Worm (Caenorhabditis elegans) whole organism, L4 larva: ENCODE data around the gene T27E4.5.

ENCODE experiments used
- D1046.2 ChIP-seq: fragments of 200-800 bp; sonication (Bioruptor generic); IDR thresholded peaks from 2 replicates; pipeline ENCODE4 v1.3.6; 2022; ENCODE audit warnings: missing genetic modification characterization, missing compliant biosample characterization
- F44E2.7 ChIP-seq: fragments of 200-800 bp; sonication (Bioruptor generic); IDR thresholded peaks from 2 replicates; pipeline ENCODE4 v2.1.2; 2022; ENCODE audit warnings: missing genetic modification characterization, missing compliant biosample characterization
- R02D3.7 ChIP-seq: fragments of 150-350 bp; sonication (generic microtip); optimal IDR thresholded peaks from 3 replicates; lab custom pipeline; 2014; ENCODE audit warnings: missing biosample characterization, missing genetic modification characterization
- T20F7.1 ChIP-seq: fragments of 200-800 bp; sonication (Bioruptor generic); optimal IDR thresholded peaks from 2 replicates; lab custom pipeline; 2018; ENCODE audit warnings: mild to moderate bottlenecking, missing genetic modification characterization, missing compliant biosample characterization
- Y105C5A.15 ChIP-seq: fragments of 200-800 bp; sonication (Bioruptor generic); IDR thresholded peaks from 2 replicates; pipeline ENCODE4 v1.3.6; 2022; ENCODE audit warnings: missing genetic modification characterization, missing compliant biosample characterization
- Y5F2A.4 ChIP-seq: fragments of 200-800 bp; sonication (Bioruptor generic); optimal IDR thresholded peaks from 2 replicates; lab custom pipeline; 2018; ENCODE audit warnings: mild to moderate bottlenecking, missing genetic modification characterization, missing compliant biosample characterization
- aha-1 ChIP-seq: fragments of 150-350 bp; peaks from one replicate; lab custom pipeline; 2014; ENCODE audit warnings: missing biosample characterization, missing genetic modification characterization
- attf-4 ChIP-seq: sonication (generic microtip); optimal IDR thresholded peaks from 3 replicates; lab custom pipeline; 2017; ENCODE audit warnings: missing biosample characterization, missing genetic modification characterization
- ceh-32 ChIP-seq: sonication (generic microtip); optimal IDR thresholded peaks from 2 replicates; lab custom pipeline; 2016; ENCODE audit warnings: mild to moderate bottlenecking, missing genetic modification characterization, missing compliant biosample characterization; ENCODE audit not compliant: poor library complexity
- ceh-44 ChIP-seq: fragments of 200-800 bp; sonication (Bioruptor generic); IDR thresholded peaks from 2 replicates; pipeline ENCODE4 v1.3.6; 2022; ENCODE audit warnings: missing genetic modification reagents, missing genetic modification characterization, missing compliant biosample characterization
- ceh-62 ChIP-seq: sonication (generic microtip); optimal IDR thresholded peaks from 2 replicates; lab custom pipeline; 2017; ENCODE audit warnings: missing biosample characterization, missing genetic modification characterization
- daf-16 ChIP-seq, 3 experiments: sonication (generic microtip); optimal IDR thresholded peaks; 2 replicates each; lab custom pipeline; 2016 to 2017; ENCODE audit warnings: missing genetic modification characterization in 3 of 3, missing genetic modification reagents in 3 of 3, mild to moderate bottlenecking in 2 of 3, missing compliant biosample characterization in 2 of 3, missing biosample characterization in 1 of 3, moderate library complexity in 1 of 3
- duxl-1 ChIP-seq: sonication (generic microtip); optimal IDR thresholded peaks from 2 replicates; lab custom pipeline; 2016; ENCODE audit warnings: mild to moderate bottlenecking, missing genetic modification characterization, moderate library complexity, missing compliant biosample characterization; ENCODE audit not compliant: poor library complexity
- dve-1 ChIP-seq: sonication (generic microtip); optimal IDR thresholded peaks from 2 replicates; lab custom pipeline; 2017; ENCODE audit warnings: antibody characterized with exemption, mild to moderate bottlenecking, missing genetic modification characterization, missing compliant biosample characterization; ENCODE audit not compliant: insufficient read depth
- fkh-10 ChIP-seq: fragments of 150-350 bp; optimal IDR thresholded peaks from 2 replicates; lab custom pipeline; 2014; ENCODE audit warnings: missing biosample characterization, missing genetic modification reagents, missing genetic modification characterization
- hmg-1.1 ChIP-seq: fragments of 200-800 bp; sonication (Bioruptor generic); IDR thresholded peaks from 2 replicates; pipeline ENCODE4 v1.3.6; 2022; ENCODE audit warnings: missing genetic modification reagents, missing genetic modification characterization, missing compliant biosample characterization
- lim-7 ChIP-seq: fragments of 200-800 bp; sonication (Bioruptor generic); IDR thresholded peaks from 2 replicates; pipeline ENCODE4 v1.3.6; 2022; ENCODE audit warnings: missing genetic modification characterization, missing compliant biosample characterization
- lin-15B ChIP-seq: fragments of 150-350 bp; sonication (generic microtip); optimal IDR thresholded peaks from 3 replicates; lab custom pipeline; 2014; ENCODE audit warnings: missing biosample characterization, missing genetic modification characterization
- lsy-2 ChIP-seq, 2 experiments: fragments of 150-350 bp in 1 of 2; sonication (generic microtip) in 1 of 2; optimal IDR thresholded peaks; 2 replicates each; lab custom pipeline; 2014 to 2017; ENCODE audit warnings: missing biosample characterization in 2 of 2, missing genetic modification characterization in 2 of 2
- madf-5 ChIP-seq, 2 experiments: fragments of 200-800 bp; sonication (Bioruptor generic); IDR thresholded peaks; 2 replicates each; pipeline ENCODE4 v1.3.6; 2022; ENCODE audit warnings: missing compliant biosample characterization in 2 of 2, missing genetic modification characterization in 2 of 2
- mdt-29 ChIP-seq: fragments of 200-800 bp; sonication (Bioruptor generic); IDR thresholded peaks from 2 replicates; pipeline ENCODE4 v1.3.6; 2022; ENCODE audit warnings: missing genetic modification reagents, missing genetic modification characterization, missing compliant biosample characterization
- mep-1 ChIP-seq: fragments of 150-350 bp; sonication (generic microtip); optimal IDR thresholded peaks from 3 replicates; lab custom pipeline; 2014; ENCODE audit warnings: missing biosample characterization, missing genetic modification characterization
- nhr-11 ChIP-seq: fragments of 150-350 bp; optimal IDR thresholded peaks from 2 replicates; lab custom pipeline; 2014; ENCODE audit warnings: missing biosample characterization, missing genetic modification characterization
- nhr-25 ChIP-seq: sonication (generic microtip); optimal IDR thresholded peaks from 2 replicates; lab custom pipeline; 2017; ENCODE audit warnings: missing genetic modification characterization, mild to moderate bottlenecking, missing compliant biosample characterization, antibody characterized with exemption, moderate library complexity, borderline replicate concordance; ENCODE audit not compliant: insufficient read depth
- nhr-28 ChIP-seq: fragments of 150-350 bp; optimal IDR thresholded peaks from 2 replicates; lab custom pipeline; 2014; ENCODE audit warnings: missing biosample characterization, missing genetic modification characterization
- nhr-6 ChIP-seq: fragments of 150-350 bp; optimal IDR thresholded peaks from 2 replicates; lab custom pipeline; 2014; ENCODE audit warnings: missing biosample characterization, missing genetic modification characterization
- php-3 ChIP-seq: fragments of 200-800 bp; sonication (Bioruptor generic); IDR thresholded peaks from 2 replicates; pipeline ENCODE4 v1.3.6; 2022; ENCODE audit warnings: missing genetic modification reagents, missing genetic modification characterization, missing compliant biosample characterization
- sdz-12 ChIP-seq: fragments of 200-800 bp; sonication (Bioruptor generic); optimal IDR thresholded peaks from 2 replicates; lab custom pipeline; 2018; ENCODE audit warnings: mild to moderate bottlenecking, missing genetic modification characterization, missing compliant biosample characterization
- set-16 ChIP-seq: fragments of 200-800 bp; sonication (Bioruptor generic); IDR thresholded peaks from 2 replicates; pipeline ENCODE4 v1.3.6; 2022; ENCODE audit warnings: missing genetic modification reagents, missing genetic modification characterization, missing compliant biosample characterization
- spr-1 ChIP-seq: sonication (generic microtip); optimal IDR thresholded peaks from 2 replicates; lab custom pipeline; 2016; ENCODE audit warnings: mild to moderate bottlenecking, missing genetic modification characterization, missing compliant biosample characterization
- spr-3 ChIP-seq: fragments of 200-800 bp; sonication (Bioruptor generic); optimal IDR thresholded peaks from 2 replicates; lab custom pipeline; 2018; ENCODE audit warnings: mild to moderate bottlenecking, missing genetic modification characterization, missing compliant biosample characterization
- tag-97 ChIP-seq: fragments of 200-800 bp; sonication (Bioruptor generic); IDR thresholded peaks from 2 replicates; pipeline ENCODE4 v1.3.6; 2022; ENCODE audit warnings: missing genetic modification characterization, missing compliant biosample characterization
- unc-62 ChIP-seq, 3 experiments: fragments of 150-350 bp in 1 of 3; sonication (generic microtip); optimal IDR thresholded peaks in 2 of 3; peaks in 1 of 3; 1 replicate in 1 of 3; 2 replicates in 2 of 3; lab custom pipeline; 2014 to 2017; ENCODE audit warnings: missing biosample characterization in 3 of 3, missing genetic modification characterization in 3 of 3, missing genetic modification reagents in 3 of 3, missing genotype in 1 of 3
- zfp-3 ChIP-seq: fragments of 200-800 bp; sonication (Bioruptor generic); conservative IDR thresholded peaks from 2 replicates; pipeline ENCODE4 v1.3.6; 2022; ENCODE audit warnings: missing genetic modification reagents, missing genetic modification characterization, missing compliant biosample characterization
- zip-2 ChIP-seq: fragments of 150-350 bp; optimal IDR thresholded peaks from 2 replicates; lab custom pipeline; 2014; ENCODE audit warnings: missing biosample characterization, missing genetic modification characterization
- ztf-11 ChIP-seq: fragments of 150-350 bp; optimal IDR thresholded peaks from 2 replicates; lab custom pipeline; 2014; ENCODE audit warnings: missing biosample characterization, missing genetic modification characterization

Gene T27E4.5

DNA sequence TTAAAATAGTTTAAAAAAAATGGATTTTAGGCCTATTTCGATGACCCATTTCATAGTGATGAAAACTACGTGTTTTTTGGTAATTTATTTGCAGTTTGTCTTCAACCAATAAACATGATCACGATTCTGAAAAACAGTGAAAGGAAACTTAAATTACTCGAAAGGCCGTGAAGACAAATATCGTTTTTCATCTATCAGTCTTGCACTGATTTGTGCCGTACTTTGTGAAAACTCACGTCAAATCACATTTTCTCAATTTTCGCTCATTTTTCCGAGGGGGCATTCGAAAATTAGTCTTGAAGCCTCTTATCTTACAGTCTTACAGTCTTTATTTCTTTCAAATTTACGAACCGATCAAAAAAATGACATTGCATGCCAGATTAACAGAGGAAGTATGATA, 11.0 kb downstream of the T27E4.5 start, which contains the start of gene C25E10.11:
TSS of gene C25E10.11 (minus strand) at position 101 of the 400 bp plus-strand sequence.
- TF ChIP-seq nhr-25 (tag; lab: Kevin White, UChicago) (no peak), T20F7.1 (GFP tag; lab: Kevin White, UChicago) (no peak), aha-1 (tag; lab: Kevin White, UChicago) (no peak), lin-15B (tag; lab: Kevin White, UChicago) (no peak), ceh-44 (GFP tag; lab: Robert Waterston, UW) (no peak), R02D3.7 (tag; lab: Kevin White, UChicago) (no peak), nhr-28 (tag; lab: Kevin White, UChicago) (no peak), ceh-32 (tag; lab: Kevin White, UChicago) (no peak), set-16 (GFP tag; lab: Robert Waterston, UW) (no peak), fkh-10 (GFP tag; lab: Kevin White, UChicago) (no peak), mep-1 (tag; lab: Kevin White, UChicago) (no peak), spr-3 (GFP tag; lab: Kevin White, UChicago) (no peak), madf-5 (GFP tag; IDR thresholded peaks at IDR 0.05; lab: Robert Waterston, UW) (no peak)

DNA sequence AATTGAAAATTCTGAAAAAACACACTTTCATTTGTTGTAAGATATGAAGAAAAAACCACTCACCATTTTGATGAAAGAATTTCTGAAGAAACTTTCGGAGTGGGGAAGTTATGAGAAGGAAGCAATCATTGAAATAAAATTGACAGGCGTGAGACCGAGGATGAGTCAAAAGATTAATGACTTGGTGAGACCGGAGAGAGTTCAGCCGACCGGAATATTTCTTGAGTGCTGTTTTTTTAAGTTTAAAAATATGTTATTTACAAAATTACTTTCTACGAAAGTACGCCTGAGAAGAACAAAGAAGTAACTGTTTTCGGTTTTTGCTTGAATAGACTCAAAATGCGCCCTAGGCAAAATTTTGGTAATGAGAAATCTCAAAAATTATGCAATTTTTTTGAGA, 13.3 kb downstream of the T27E4.5 start, which contains the start of gene C25E10.10:
TSS of gene C25E10.10 (minus strand) at position 101 of the 400 bp plus-strand sequence.
- TF ChIP-seq daf-16 (GFP tag; optimal IDR thresholded peaks at IDR 0.05; lab: Kevin White, UChicago) (no peak), daf-16 (tag; optimal IDR thresholded peaks at IDR 0.05; lab: Kevin White, UChicago) (no peak), lsy-2 (tag; optimal IDR thresholded peaks at IDR 0.05; lab: Kevin White, UChicago) (no peak), lim-7 (GFP tag; lab: Robert Waterston, UW) (no peak), tag-97 (GFP tag; lab: Robert Waterston, UW) (no peak), spr-1 (tag; lab: Kevin White, UChicago) (no peak), Y105C5A.15 (GFP tag; lab: Robert Waterston, UW) (no peak), nhr-6 (tag; lab: Kevin White, UChicago) (no peak), php-3 (GFP tag; lab: Robert Waterston, UW) (no peak), zfp-3 (GFP tag; lab: Robert Waterston, UW) (no peak), ceh-62 (tag; lab: Kevin White, UChicago) (no peak), dve-1 (tag; lab: Kevin White, UChicago) (no peak)

DNA sequence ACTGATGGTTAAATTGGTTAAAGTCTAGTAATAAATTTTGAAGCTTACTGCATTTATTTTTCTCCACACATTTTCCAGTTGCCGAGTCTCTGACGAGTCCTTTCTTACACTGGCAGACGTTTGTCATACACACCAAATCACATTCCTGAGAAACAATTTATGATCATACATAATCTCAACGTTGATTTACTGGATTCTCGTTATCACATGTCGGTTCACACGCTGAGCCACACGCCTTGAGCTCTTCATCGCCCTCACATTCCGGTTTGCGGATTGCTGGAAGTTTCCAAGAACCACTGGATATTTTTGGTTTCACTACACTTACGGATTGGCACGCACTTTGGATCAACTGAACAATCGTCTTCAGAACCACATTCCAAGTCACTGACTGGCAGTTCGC, 13.9 kb downstream of the T27E4.5 start:
- TF ChIP-seq dve-1 (tag; lab: Kevin White, UChicago) (no peak), D1046.2 (no peak), unc-62 (GFP tag; optimal IDR thresholded peaks at IDR 0.05 in 1 of 2; lab: Kevin White, UChicago) (peak in 1 of 2 experiments; percentile 68), unc-62 (tag; optimal IDR thresholded peaks at IDR 0.05; lab: Kevin White, UChicago) (no peak), attf-4 (tag; lab: Kevin White, UChicago) (no peak), ceh-32 (tag; lab: Kevin White, UChicago) (no peak), duxl-1 (tag; lab: Kevin White, UChicago) (no peak), zip-2 (tag; lab: Kevin White, UChicago) (no peak), sdz-12 (no peak), hmg-1.1 (no peak), Y5F2A.4 (no peak), fkh-10 (GFP tag; lab: Kevin White, UChicago) (no peak), nhr-11 (peak; percentile 17), daf-16 (GFP tag; optimal IDR thresholded peaks at IDR 0.05; lab: Kevin White, UChicago) (no peak), daf-16 (tag; optimal IDR thresholded peaks at IDR 0.05; lab: Kevin White, UChicago) (no peak), ztf-11 (tag; lab: Kevin White, UChicago) (no peak), mdt-29 (GFP tag; lab: Robert Waterston, UW) (no peak), F44E2.7 (no peak)
